Fruit fly (Drosophila melanogaster) whole organism, embryonic: Measurements from ENCODE around the gene CG44140.
"Not testable (repeated sequence)": the region's sequence is repeated elsewhere in the genome, so short reads cannot be mapped to it uniquely, and the experiment has no call there.

ENCODE experiments used
- Bdp1 ChIP-seq: fragments of 200-800 bp; sonication (Bioruptor generic); optimal IDR thresholded peaks from 3 replicates; lab custom pipeline; 2016; ENCODE audit warnings: missing biosample characterization, missing genetic modification characterization
- CG14014 ChIP-seq: fragments of 200-800 bp; sonication (Bioruptor generic); IDR thresholded peaks from 2 replicates; pipeline ENCODE4 v1.3.6; 2022; ENCODE audit warnings: missing biosample characterization, missing genetic modification characterization
- CG14050 ChIP-seq: fragments of 200-800 bp; sonication (Bioruptor generic); IDR thresholded peaks from 3 replicates; pipeline ENCODE4 v1.3.6; 2022; ENCODE audit warnings: missing biosample characterization, missing genetic modification characterization
- CG15601 ChIP-seq: fragments of 200-800 bp; sonication (Bioruptor generic); optimal IDR thresholded peaks from 3 replicates; lab custom pipeline; 2019; ENCODE audit warnings: missing biosample characterization, mild to moderate bottlenecking, missing genetic modification characterization, moderate library complexity
- CG17612 ChIP-seq: fragments of 200-800 bp; sonication (Bioruptor generic); IDR thresholded peaks from 2 replicates; pipeline ENCODE4 v1.3.6; 2022; ENCODE audit warnings: missing biosample characterization, missing genetic modification characterization
- CG18262 ChIP-seq: fragments of 200-800 bp; optimal IDR thresholded peaks from 3 replicates; lab custom pipeline; 2019; ENCODE audit warnings: missing biosample characterization, mild to moderate bottlenecking, missing genetic modification characterization, moderate library complexity
- CG30431 ChIP-seq: fragments of 200-800 bp; sonication (Bioruptor generic); optimal IDR thresholded peaks from 2 replicates; lab custom pipeline; 2017; ENCODE audit warnings: missing biosample characterization, missing genetic modification characterization
- CG33557 ChIP-seq: fragments of 200-800 bp; sonication (Bioruptor generic); optimal IDR thresholded peaks from 2 replicates; lab custom pipeline; 2019; ENCODE audit warnings: missing biosample characterization, mild to moderate bottlenecking, missing genetic modification characterization, moderate library complexity
- CG6272 ChIP-seq: fragments of 200-800 bp; sonication (Bioruptor generic); IDR thresholded peaks from 2 replicates; pipeline ENCODE4 v1.3.6; 2022; ENCODE audit warnings: missing biosample characterization, missing genetic modification characterization
- CG7745 ChIP-seq: fragments of 200-800 bp; sonication (Bioruptor generic); optimal IDR thresholded peaks from 2 replicates; lab custom pipeline; 2018; ENCODE audit warnings: missing biosample characterization, mild to moderate bottlenecking, missing genetic modification characterization, moderate library complexity
- CG8359 ChIP-seq: fragments of 200-800 bp; sonication (Bioruptor generic); optimal IDR thresholded peaks from 2 replicates; lab custom pipeline; 2017; ENCODE audit warnings: missing biosample characterization, mild to moderate bottlenecking, missing genetic modification characterization, borderline replicate concordance
- CG8765 ChIP-seq: fragments of 200-800 bp; sonication (Bioruptor generic); IDR thresholded peaks from 2 replicates; pipeline ENCODE4 v1.3.6; 2022; ENCODE audit warnings: missing biosample characterization, missing genetic modification characterization
- CG9817 ChIP-seq: fragments of 200-800 bp; sonication (Bioruptor generic); optimal IDR thresholded peaks from 2 replicates; lab custom pipeline; 2018; ENCODE audit warnings: missing biosample characterization, mild to moderate bottlenecking, missing genetic modification characterization, moderate library complexity
- Ets97D ChIP-seq: fragments of 200-800 bp; sonication (Bioruptor generic); optimal IDR thresholded peaks from 3 replicates; lab custom pipeline; 2016; ENCODE audit warnings: missing biosample characterization, missing genetic modification characterization
- Gsc ChIP-seq: fragments of 200-800 bp; sonication (Bioruptor generic); IDR thresholded peaks from 2 replicates; pipeline ENCODE4 v1.3.6; 2022; ENCODE audit warnings: missing biosample characterization, missing genetic modification characterization
- HLHmδ ChIP-seq: fragments of 200-800 bp; sonication (Bioruptor generic); optimal IDR thresholded peaks from 2 replicates; lab custom pipeline; 2018; ENCODE audit warnings: missing biosample characterization, mild to moderate bottlenecking, missing genetic modification characterization, moderate library complexity
- amos ChIP-seq: fragments of 200-800 bp; sonication (Bioruptor generic); IDR thresholded peaks from 2 replicates; pipeline ENCODE4 v1.3.6; 2022; ENCODE audit warnings: missing biosample characterization, missing genetic modification characterization; ENCODE audit not compliant: partially characterized antibody
- ci ChIP-seq: fragments of 200-800 bp; sonication (Bioruptor generic); IDR thresholded peaks from 3 replicates; pipeline ENCODE4 v1.3.6; 2022; ENCODE audit warnings: missing biosample characterization, missing genetic modification characterization
- dmrt11E ChIP-seq: fragments of 200-800 bp; sonication (Bioruptor generic); optimal IDR thresholded peaks from 3 replicates; lab custom pipeline; 2018; ENCODE audit warnings: missing biosample characterization, mild to moderate bottlenecking, missing genetic modification characterization, moderate library complexity
- gce ChIP-seq: fragments of 200-800 bp; sonication (Bioruptor generic); IDR thresholded peaks from 3 replicates; pipeline ENCODE4 v1.3.6; 2022; ENCODE audit warnings: missing biosample characterization, missing genetic modification characterization
- gem ChIP-seq: fragments of 200-800 bp; sonication (Bioruptor generic); optimal IDR thresholded peaks from 2 replicates; lab custom pipeline; 2019; ENCODE audit warnings: missing biosample characterization, mild to moderate bottlenecking, missing genetic modification characterization, moderate library complexity
- gfzf ChIP-seq: fragments of 200-800 bp; sonication (Bioruptor generic); optimal IDR thresholded peaks from 2 replicates; lab custom pipeline; 2016; ENCODE audit warnings: missing biosample characterization, mild to moderate bottlenecking, missing genetic modification characterization, moderate library complexity
- lab ChIP-seq: fragments of 200-800 bp; sonication (Bioruptor generic); optimal IDR thresholded peaks from 3 replicates; lab custom pipeline; 2017; ENCODE audit warnings: missing biosample characterization, missing genetic modification characterization, mild to moderate bottlenecking, moderate library complexity, missing genetic modification reagents
- tll ChIP-seq, 2 experiments: fragments of 200-800 bp in 1 of 2; fragments of >200 bp in 1 of 2; sonication (Bioruptor generic) in 1 of 2; optimal IDR thresholded peaks; 2 replicates each; lab custom pipeline; 2017 to 2019; ENCODE audit warnings: missing biosample characterization in 2 of 2, missing genetic modification characterization in 2 of 2, mild to moderate bottlenecking in 1 of 2, moderate library complexity in 1 of 2

CG44140 gene

dm6 chr2L:15718172-15718571 lies 23.9 kb upstream of the CG44140 start, which contains the start of gene stol:
Gene stol (minus strand): TSS chr2L:15718272.
- TF ChIP-seq Ets97D; CG8359 (GFP tag; lab: Kevin White, UChicago); tll (GFP tag; optimal IDR thresholded peaks at IDR 0.05; lab: Kevin White, UChicago): not testable (repeated sequence)

dm6 chr2L:15710999-15711398 lies 16.7 kb upstream of the CG44140 start, which contains the start of gene CG43924:
Gene CG43924 (minus strand): TSS chr2L:15711099.
- TF ChIP-seq CG7745 (tag; lab: Kevin White, UChicago); CG14050 (GFP tag; lab: Robert Waterston, UW); ci (GFP tag; lab: Robert Waterston, UW): not testable (repeated sequence)
- TF ChIP-seq, all 482 proteins: peak for 0; not testable (repeated sequence) for 482

- TF ChIP-seq CG9817 (tag; lab: Kevin White, UChicago); HLHmδ; gem (tag; lab: Kevin White, UChicago): not testable (repeated sequence)
These were observed 10.6 kb upstream of the CG44140 start, which contains the start of gene CG31827 for dm6 chr2L:15704871-15705270. Gene CG31827 (plus strand): TSS chr2L:15705171.

- TF ChIP-seq gfzf; CG18262 (tag; lab: Kevin White, UChicago); gce (GFP tag; lab: Robert Waterston, UW): not testable (repeated sequence)
These were observed 1.5 kb upstream of the CG44140 start, which contains the start of gene CG31780 for dm6 chr2L:15695738-15696137. Gene CG31780 (plus strand): TSS chr2L:15696038.

dm6 chr2L:15676002-15676401 lies 18.3 kb downstream of the CG44140 start, which contains the start of gene CG43923:
Gene CG43923 (minus strand): TSS chr2L:15676102.
- TF ChIP-seq CG15601 (tag; lab: Kevin White, UChicago); amos (GFP tag; lab: Robert Waterston, UW); CG8765 (GFP tag; lab: Robert Waterston, UW): not testable (repeated sequence)

dm6 chr2L:15669874-15670273 lies 24.4 kb downstream of the CG44140 start, which contains the start of gene CG18478:
Gene CG18478 (plus strand): TSS chr2L:15670174.
- TF ChIP-seq CG14014 (GFP tag; lab: Robert Waterston, UW); CG33557; lab (GFP tag; lab: Kevin White, UChicago): not testable (repeated sequence)

dm6 chr2L:15660741-15661140 lies 33.5 kb downstream of the CG44140 start, which contains the start of gene CG18477:
Gene CG18477 (plus strand): TSS chr2L:15661041.
- not testable (repeated sequence) for TF ChIP-seq CG17612 (GFP tag; lab: Robert Waterston, UW); dmrt11E; CG6272 (GFP tag; lab: Robert Waterston, UW)
- TF ChIP-seq, all 482 proteins: peak for 0; not testable (repeated sequence) for 482

- not testable (repeated sequence) for TF ChIP-seq CG30431 (GFP tag; lab: Kevin White, UChicago); Bdp1; Gsc (GFP tag; lab: Robert Waterston, UW)
These were observed 34.9 kb downstream of the CG44140 start, which contains the start of gene CG44141 for dm6 chr2L:15659374-15659773. Gene CG44141 (minus strand): TSS chr2L:15659474.
